Fruit fly (Drosophila melanogaster): Measurements from ENCODE around the gene CG3808.
A peak's percentile ranks its signal among the peaks of the same experiment; 100 is the strongest.

CG3808 gene

DNA sequence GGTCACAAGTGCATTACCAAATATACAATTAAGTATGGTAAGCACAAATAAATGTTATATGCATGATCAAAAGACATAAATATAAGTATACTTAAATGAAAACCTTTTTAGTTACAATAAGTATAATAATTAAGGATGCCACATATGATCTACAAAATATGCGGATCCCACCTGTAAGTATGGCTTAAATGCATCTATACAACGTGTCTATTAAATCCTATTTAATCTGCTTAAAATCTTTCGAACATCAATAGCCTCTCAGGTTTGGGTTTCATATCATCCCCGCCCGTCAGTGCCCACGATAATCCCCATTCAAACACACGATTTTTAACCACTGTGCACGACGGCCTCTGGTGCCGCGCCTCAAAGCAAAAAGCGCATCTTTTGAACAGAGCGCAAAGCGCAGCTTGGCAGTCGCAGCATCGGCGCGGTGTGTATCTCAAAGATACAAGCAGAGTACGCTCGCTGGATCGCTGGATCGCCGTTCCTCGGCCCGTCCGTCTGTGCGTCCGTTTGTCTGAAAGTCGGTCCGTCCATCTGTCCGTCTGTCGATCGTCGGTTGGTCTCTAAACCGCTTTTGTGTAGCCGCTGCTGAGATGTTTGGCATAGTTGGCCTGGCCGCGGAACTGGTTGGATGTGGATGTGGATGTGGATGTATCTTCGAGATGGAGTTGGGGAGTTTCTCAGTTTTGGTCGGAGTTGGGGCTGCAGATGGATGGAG lies 41.4 kb upstream of the CG3808 start (continued):
- TF ChIP-seq eve (GFP tag; optimal IDR thresholded peaks at IDR 0.05) (peak in 1 of 2 experiments; percentile 74), unpg (GFP tag; optimal IDR thresholded peaks at IDR 0.05) (peak; percentile 15), CG12659 (GFP tag; optimal IDR thresholded peaks at IDR 0.05) (peak; percentile 19), Hmx (GFP tag; optimal IDR thresholded peaks at IDR 0.05) (no peak), CG3407 (GFP tag; optimal IDR thresholded peaks at IDR 0.05) (peak; percentile 4), sisA (GFP tag; IDR thresholded peaks at IDR 0.05) (peak; percentile 18; the same call in 1 of the 2 replicates), Hr3 (GFP tag; optimal IDR thresholded peaks at IDR 0.05) (peak; percentile 32), CG8388 (GFP tag; optimal IDR thresholded peaks at IDR 0.05) (peak; percentile 2), CG9727 (GFP tag; optimal IDR thresholded peaks at IDR 0.05) (peak; percentile 16), CkIIα-i1 (GFP tag; IDR thresholded peaks at IDR 0.05) (no peak), CG17829 (tag; optimal IDR thresholded peaks at IDR 0.05) (peak; percentile 13), schlank (tag; optimal IDR thresholded peaks at IDR 0.05) (no peak), CG31441 (GFP tag; IDR thresholded peaks at IDR 0.05) (peak; percentile 61; the same call in 1 of the 2 replicates), Drgx (GFP tag; IDR thresholded peaks at IDR 0.05) (peak; percentile 11; the same call in 1 of the 2 replicates), Sin3A (optimal IDR thresholded peaks at IDR 0.05) (no peak), dysf (GFP tag; IDR thresholded peaks at IDR 0.05) (peak; percentile 26; the same call in 1 of the 3 replicates), sc (optimal IDR thresholded peaks at IDR 0.05) (no peak), sc (GFP tag; optimal IDR thresholded peaks at IDR 0.05) (peak; percentile 26), Hsf (GFP tag; optimal IDR thresholded peaks at IDR 0.05) (peak; percentile 22), CG10959 (GFP tag; IDR thresholded peaks at IDR 0.05) (no peak), vvl (GFP tag; IDR thresholded peaks at IDR 0.05) (no peak), Adf1 (GFP tag; IDR thresholded peaks at IDR 0.05) (no peak), HHEX (GFP tag; optimal IDR thresholded peaks at IDR 0.05) (no peak), hkb (optimal IDR thresholded peaks at IDR 0.05) (no peak), hkb (GFP tag; IDR thresholded peaks at IDR 0.05) (0 out of 2 replicates have a peak, but pooled peaks have one; percentile 39), CG13424 (tag; optimal IDR thresholded peaks at IDR 0.05) (peak; percentile 48), bsh (GFP tag; optimal IDR thresholded peaks at IDR 0.05) (peak; percentile 40 to 80), CG18619 (GFP tag; optimal IDR thresholded peaks at IDR 0.05) (no peak), CG15601 (tag; optimal IDR thresholded peaks at IDR 0.05) (peak; percentile 10), aop (GFP tag; IDR thresholded peaks at IDR 0.05) (no peak), Pdp1 (GFP tag; optimal IDR thresholded peaks at IDR 0.05) (no peak), lilli (GFP tag; optimal IDR thresholded peaks at IDR 0.05) (peak; percentile 5), Sox102F (GFP tag; optimal IDR thresholded peaks at IDR 0.05) (peak; percentile 57), CG8924 (tag; optimal IDR thresholded peaks at IDR 0.05) (peak; percentile 11), CG34376 (GFP tag; optimal IDR thresholded peaks at IDR 0.05) (no peak), gem (tag; optimal IDR thresholded peaks at IDR 0.05) (peak; percentile 66), CG2678 (tag; optimal IDR thresholded peaks at IDR 0.05) (peak; percentile 37), Nf-YA (GFP tag; IDR thresholded peaks at IDR 0.05) (no peak), az2 (GFP tag; optimal IDR thresholded peaks at IDR 0.05) (peak; percentile 21), ewg (GFP tag; optimal IDR thresholded peaks at IDR 0.05) (peak; percentile 3), CG14710 (tag; optimal IDR thresholded peaks at IDR 0.05) (peak; percentile 16), grn (GFP tag; optimal IDR thresholded peaks at IDR 0.05) (peak; percentile 27), Abd-B (GFP tag; optimal IDR thresholded peaks at IDR 0.05) (peak; percentile 2), CG2120 (GFP tag; optimal IDR thresholded peaks at IDR 0.05) (no peak), CG4424 (GFP tag; optimal IDR thresholded peaks at IDR 0.05) (peak; percentile 31), Sox100B (GFP tag; optimal IDR thresholded peaks at IDR 0.05) (peak; percentile 59), Hr51 (GFP tag; optimal IDR thresholded peaks at IDR 0.05) (peak in 1 of 2 experiments; percentile 65), lbe (GFP tag; optimal IDR thresholded peaks at IDR 0.05) (peak; percentile 38), CG10267 (tag; optimal IDR thresholded peaks at IDR 0.05) (peak; percentile 7)
